Worm (Caenorhabditis elegans): ENCODE data around the gene gar-3.
A peak's percentile ranks its signal among the peaks of the same experiment; 100 is the strongest.

gar-3 gene

DNA sequence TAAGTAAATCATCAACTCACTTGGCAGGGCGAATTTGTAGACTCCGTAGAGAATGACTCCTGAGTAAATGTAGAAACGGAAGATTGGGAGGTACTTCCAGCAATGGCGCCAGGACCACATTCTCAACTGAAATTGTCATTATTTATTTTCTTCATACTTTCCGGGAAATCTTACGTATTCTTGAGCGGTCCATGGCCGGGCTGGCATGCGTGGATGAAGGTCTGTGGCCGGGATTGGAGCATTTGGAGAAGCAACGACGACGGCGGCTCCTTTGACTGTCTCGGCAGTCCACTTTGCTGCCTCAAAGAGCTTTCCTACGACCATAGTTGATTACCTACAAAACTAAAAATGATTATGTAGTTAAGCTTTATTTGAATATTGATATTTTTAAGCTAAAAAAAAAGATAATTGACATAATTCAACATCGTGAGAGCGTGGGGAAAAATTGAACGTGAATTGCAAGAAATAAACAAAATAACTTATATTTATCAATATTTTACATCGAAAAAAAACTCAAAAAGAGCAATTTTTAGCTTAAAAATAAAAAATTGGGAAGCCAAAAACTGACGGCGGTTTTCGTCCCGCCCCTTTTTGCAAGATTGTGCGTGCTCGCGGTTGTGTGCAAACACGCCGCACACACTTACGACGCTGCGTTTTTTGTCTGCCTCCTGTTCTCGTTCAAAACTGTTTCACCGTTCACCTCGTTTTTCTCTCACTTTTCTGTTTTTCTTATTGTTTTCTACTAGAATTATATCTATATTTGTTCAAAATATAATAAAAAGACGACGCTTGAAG lies 55.5 kb downstream of the gar-3 start, which contains the start of gene ril-1 (continued):
- no peak for TF ChIP-seq isw-1 (GFP tag; IDR thresholded peaks at IDR 0.05)
- TF ChIP-seq tbx-2 (tag; optimal IDR thresholded peaks at IDR 0.05) = peak; percentile 5
- peak; percentile 40 for TF ChIP-seq skn-1 (tag; optimal IDR thresholded peaks at IDR 0.05)
- no peak for TF ChIP-seq nhr-12 (tag; optimal IDR thresholded peaks at IDR 0.05)
- no peak for TF ChIP-seq pag-3 (tag; optimal IDR thresholded peaks at IDR 0.05; ENCODE audit: borderline replicate concordance, insufficient read depth)
- TF ChIP-seq unc-98 (GFP tag; IDR thresholded peaks at IDR 0.05) = no peak
- no peak for TF ChIP-seq nhr-77 (tag; optimal IDR thresholded peaks at IDR 0.05)
- no peak for TF ChIP-seq sox-4 (tag; optimal IDR thresholded peaks at IDR 0.05)
- no peak for TF ChIP-seq hlh-17 (GFP tag; optimal IDR thresholded peaks at IDR 0.05; ENCODE audit: borderline replicate concordance)
- no peak for TF ChIP-seq alr-1 (tag; optimal IDR thresholded peaks at IDR 0.05; ENCODE audit: borderline replicate concordance)
- TF ChIP-seq lin-13 (GFP tag; optimal IDR thresholded peaks at IDR 0.05) = no peak
- TF ChIP-seq ceh-88 (GFP tag; IDR thresholded peaks at IDR 0.05) = no peak
- no peak for TF ChIP-seq lin-39 (tag; optimal IDR thresholded peaks at IDR 0.05)
- no peak for TF ChIP-seq mep-1 (tag; optimal IDR thresholded peaks at IDR 0.05)
- TF ChIP-seq Y116A8C.19 (tag; optimal IDR thresholded peaks at IDR 0.05; ENCODE audit: borderline replicate concordance) = no peak
- peak; percentile 34 for TF ChIP-seq fkh-8 (tag; optimal IDR thresholded peaks at IDR 0.05)
- no peak for TF ChIP-seq fkh-10 (GFP tag; optimal IDR thresholded peaks at IDR 0.05)
- TF ChIP-seq sup-37 (GFP tag; optimal IDR thresholded peaks at IDR 0.05) = no peak
- no peak for TF ChIP-seq zag-1 (tag; optimal IDR thresholded peaks at IDR 0.05)
- TF ChIP-seq sptf-1 (tag; optimal IDR thresholded peaks at IDR 0.05) = no peak
- peak; percentile 10 for TF ChIP-seq dsc-1 (tag; optimal IDR thresholded peaks at IDR 0.05)
- no peak for TF ChIP-seq jun-1 (tag; optimal IDR thresholded peaks at IDR 0.05)
- no peak for TF ChIP-seq ceh-90 (tag; optimal IDR thresholded peaks at IDR 0.05)
- peak; percentile 53 for TF ChIP-seq C16A3.4 (tag; optimal IDR thresholded peaks at IDR 0.05)
- no peak for TF ChIP-seq mab-9 (GFP tag; IDR thresholded peaks at IDR 0.05)
- TF ChIP-seq lin-14 (GFP tag; optimal IDR thresholded peaks at IDR 0.05) = no peak
- peak; percentile 14 for TF ChIP-seq unc-130 (tag; optimal IDR thresholded peaks at IDR 0.05)
- TF ChIP-seq lir-3 (tag; optimal IDR thresholded peaks at IDR 0.05; ENCODE audit: poor library complexity) = no peak
- no peak for TF ChIP-seq ceh-63 (GFP tag; optimal IDR thresholded peaks at IDR 0.05)
- TF ChIP-seq unc-62 (GFP tag; optimal IDR thresholded peaks at IDR 0.05) = no peak
- TF ChIP-seq lsy-2 (tag; optimal IDR thresholded peaks at IDR 0.05) = peak; percentile 27 to 58
- TF ChIP-seq swsn-7 (tag; optimal IDR thresholded peaks at IDR 0.05) = peak; percentile 21
- no peak for TF ChIP-seq C34B4.2 (tag; optimal IDR thresholded peaks at IDR 0.05)
- TF ChIP-seq nhr-85 (tag) = peak; percentile 67
- TF ChIP-seq grh-1 (GFP tag; IDR thresholded peaks at IDR 0.05) = no peak
- TF ChIP-seq F16B12.6 (tag; optimal IDR thresholded peaks at IDR 0.05) = no peak
- no peak for TF ChIP-seq elt-2 (tag; optimal IDR thresholded peaks at IDR 0.05)
- TF ChIP-seq nhr-237 (tag; optimal IDR thresholded peaks at IDR 0.05) = no peak
- no peak for TF ChIP-seq efl-3 (GFP tag; optimal IDR thresholded peaks at IDR 0.05)
- TF ChIP-seq aly-2 (tag; optimal IDR thresholded peaks at IDR 0.05) = no peak
- no peak for TF ChIP-seq ets-5 (GFP tag; IDR thresholded peaks at IDR 0.05)
- TF ChIP-seq nhr-11 (tag; optimal IDR thresholded peaks at IDR 0.05) = no peak
- TF ChIP-seq nhr-20 (tag; optimal IDR thresholded peaks at IDR 0.05) = peak; percentile 25
- peak; percentile 38 to 41 for TF ChIP-seq efl-1 (optimal IDR thresholded peaks at IDR 0.05)
- peak; percentile 6 to 85 for TF ChIP-seq efl-1 (GFP tag; optimal IDR thresholded peaks at IDR 0.05 in 1 of 2)
- no peak for TF ChIP-seq egl-13 (tag; optimal IDR thresholded peaks at IDR 0.05)
- TF ChIP-seq nhr-90 (tag; optimal IDR thresholded peaks at IDR 0.05; ENCODE audit: poor library complexity) = peak; percentile 44
- peak in 2 of 3 experiments; percentile 30 to 31 for TF ChIP-seq dpl-1 (GFP tag; optimal IDR thresholded peaks at IDR 0.05)
- TF ChIP-seq ceh-82 (tag; optimal IDR thresholded peaks at IDR 0.05) = peak; percentile 2 to 40 (median 32)
- TF ChIP-seq ztf-11 (tag; optimal IDR thresholded peaks at IDR 0.05) = no peak
- TF ChIP-seq fkh-4 (tag; optimal IDR thresholded peaks at IDR 0.05; ENCODE audit: borderline replicate concordance) = no peak
